Worm (Caenorhabditis elegans) whole organism, midembryonic: ENCODE results near the gene stdh-4.

Source experiments
- cog-1 ChIP-seq: sonication (generic microtip); optimal IDR thresholded peaks from 2 replicates; lab custom pipeline; 2016; ENCODE audit warnings: missing genetic modification characterization, missing compliant biosample characterization
- tab-1 ChIP-seq: fragments of 200-800 bp; sonication (Bioruptor generic); IDR thresholded peaks from 2 replicates; pipeline ENCODE4 v1.3.6; 2022; ENCODE audit warnings: missing genetic modification characterization, missing compliant biosample characterization

DNA sequence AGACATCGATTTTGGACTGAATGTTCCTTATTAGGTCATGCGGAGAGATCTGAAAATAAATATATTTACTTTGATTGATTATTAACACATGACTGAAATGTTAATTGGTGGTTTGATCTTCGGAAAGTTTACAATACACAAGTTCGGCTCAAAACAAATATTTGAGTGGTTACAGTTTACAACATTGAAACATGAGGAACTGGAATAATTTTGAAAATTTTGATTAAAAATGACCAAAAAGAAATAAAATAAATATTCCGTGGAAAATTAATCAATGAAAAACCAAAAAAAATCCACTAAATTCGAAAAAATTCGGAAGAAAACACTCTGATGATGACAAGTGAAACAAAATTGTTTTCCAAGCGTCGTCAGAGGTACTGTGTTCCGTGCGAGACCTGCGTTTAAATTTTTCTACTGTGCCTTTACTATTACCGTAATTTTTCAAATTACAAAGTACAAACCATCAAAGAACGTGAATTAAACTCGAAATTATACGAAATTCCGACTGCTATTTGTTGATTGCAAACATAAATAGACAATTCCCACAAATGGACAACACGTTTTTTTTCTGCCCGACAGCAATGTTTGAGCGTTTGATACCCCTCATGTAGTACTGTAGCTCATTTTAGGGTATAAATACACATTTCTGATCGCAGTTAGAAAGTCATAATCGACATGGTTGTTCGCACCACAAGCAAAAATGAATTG lies 28.1 kb upstream of the stdh-4 start, which contains the start of the genes F45F2.11 and otpl-7:
- TF ChIP-seq cog-1 (tag; lab: Kevin White, UChicago) (no peak), tab-1 (GFP tag; lab: Robert Waterston, UW) (no peak)
